Worm (Caenorhabditis elegans) whole organism, early embryonic: ENCODE results near the gene C35A5.6.

Experiments
- B0310.2 ChIP-seq: sonication (generic microtip); optimal IDR thresholded peaks from 2 replicates; lab custom pipeline; 2016; ENCODE audit warnings: mild to moderate bottlenecking, missing genetic modification characterization, missing compliant biosample characterization
- F13C5.2 ChIP-seq: sonication (generic microtip); optimal IDR thresholded peaks from 2 replicates; lab custom pipeline; 2017; ENCODE audit warnings: mild to moderate bottlenecking, missing genetic modification characterization, inconsistent platforms, missing compliant biosample characterization
- aly-1 ChIP-seq: sonication (generic microtip); optimal IDR thresholded peaks from 2 replicates; lab custom pipeline; 2016; ENCODE audit warnings: missing genetic modification characterization, missing compliant biosample characterization
- ama-1 ChIP-seq: fragments of 150-350 bp; optimal IDR thresholded peaks from 2 replicates; lab custom pipeline; 2014
- ceh-13 ChIP-seq: fragments of 200-800 bp; sonication (Bioruptor generic); optimal IDR thresholded peaks from 2 replicates; lab custom pipeline; 2018; ENCODE audit warnings: mild to moderate bottlenecking, missing genetic modification characterization, missing compliant biosample characterization
- ceh-36 ChIP-seq: sonication (generic microtip); optimal IDR thresholded peaks from 2 replicates; lab custom pipeline; 2016; ENCODE audit warnings: missing genetic modification characterization, inconsistent platforms, missing compliant biosample characterization
- ets-7 ChIP-seq: sonication (generic microtip); optimal IDR thresholded peaks from 2 replicates; lab custom pipeline; 2016; ENCODE audit warnings: missing genotype, missing genetic modification characterization, missing compliant biosample characterization
- flt-1 ChIP-seq: fragments of 200-800 bp; sonication (Bioruptor generic); IDR thresholded peaks from 2 replicates; pipeline ENCODE4 v1.3.6; 2022; ENCODE audit warnings: missing genetic modification characterization, missing compliant biosample characterization
- hmbx-1 ChIP-seq: sonication (generic microtip); optimal IDR thresholded peaks from 2 replicates; lab custom pipeline; 2016; ENCODE audit warnings: mild to moderate bottlenecking, missing genetic modification characterization, missing compliant biosample characterization
- hmg-4 ChIP-seq: fragments of 200-800 bp; sonication (Bioruptor generic); optimal IDR thresholded peaks from 2 replicates; lab custom pipeline; 2018; ENCODE audit warnings: mild to moderate bottlenecking, missing genetic modification characterization, missing compliant biosample characterization
- hnd-1 ChIP-seq: sonication (generic microtip); optimal IDR thresholded peaks from 2 replicates; lab custom pipeline; 2016; ENCODE audit warnings: missing genetic modification characterization, missing compliant biosample characterization
- pes-1 ChIP-seq: fragments of 200-800 bp; sonication (Bioruptor generic); IDR thresholded peaks from 2 replicates; pipeline ENCODE4 v1.3.6; 2022; ENCODE audit warnings: missing genetic modification reagents, missing genetic modification characterization, missing compliant biosample characterization
- scrt-1 ChIP-seq: fragments of 200-800 bp; sonication (Bioruptor generic); IDR thresholded peaks from 2 replicates; pipeline ENCODE4 v1.3.6; 2022; ENCODE audit warnings: missing genetic modification characterization, missing compliant biosample characterization
- sea-1 ChIP-seq: fragments of 200-800 bp; sonication (Bioruptor generic); conservative IDR thresholded peaks from 2 replicates; pipeline ENCODE4 v1.3.6; 2022; ENCODE audit warnings: missing genetic modification characterization, missing compliant biosample characterization
- tbx-11 ChIP-seq: fragments of 200-800 bp; sonication (Bioruptor generic); IDR thresholded peaks from 2 replicates; pipeline ENCODE4 v1.3.6; 2022; ENCODE audit warnings: missing genetic modification characterization, missing compliant biosample characterization
- tbx-37 ChIP-seq: fragments of 200-800 bp; sonication (Bioruptor generic); conservative IDR thresholded peaks from 2 replicates; pipeline ENCODE4 v1.3.6; 2022; ENCODE audit warnings: missing genetic modification reagents, missing genetic modification characterization, missing compliant biosample characterization
- tra-4 ChIP-seq: sonication (generic microtip); optimal IDR thresholded peaks from 2 replicates; lab custom pipeline; 2017; ENCODE audit warnings: missing genetic modification characterization, missing compliant biosample characterization

Gene C35A5.6

DNA sequence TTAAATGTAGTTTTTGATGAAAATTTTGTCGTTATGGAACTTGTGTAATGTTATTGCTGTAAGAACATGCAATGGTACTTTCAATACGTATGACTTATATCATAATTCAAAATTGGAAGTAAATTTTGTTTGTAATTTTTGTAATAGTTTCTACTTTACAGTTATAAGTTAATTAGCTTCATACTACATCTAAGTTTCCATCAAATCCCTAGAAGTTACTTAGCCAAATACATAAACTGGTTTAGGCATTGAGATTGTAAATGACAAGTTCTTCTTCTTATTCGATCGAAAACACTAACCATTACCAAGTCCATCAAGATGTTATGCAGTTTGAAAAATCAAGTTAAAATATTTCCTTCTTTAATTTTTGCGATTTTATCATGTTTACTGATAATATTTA, 40.8 kb downstream of the C35A5.6 start, which contains the start of gene F32G8.2:
Gene F32G8.2, plus strand, starts transcription at position 301 of the 400 bp plus-strand sequence.
- TF ChIP-seq tra-4 (tag; lab: Kevin White, UChicago) (no peak), hmg-4 (GFP tag; lab: Kevin White, UChicago) (no peak), flt-1 (GFP tag; lab: Robert Waterston, UW) (no peak), ets-7 (no peak), ama-1 (no peak), ceh-36 (tag; lab: Kevin White, UChicago) (no peak), B0310.2 (no peak), ceh-13 (GFP tag; lab: Kevin White, UChicago) (no peak), hnd-1 (no peak), scrt-1 (GFP tag; lab: Robert Waterston, UW) (no peak), F13C5.2 (tag; lab: Kevin White, UChicago) (no peak), tbx-37 (GFP tag; lab: Robert Waterston, UW) (no peak), hmbx-1 (no peak), tbx-11 (GFP tag; lab: Robert Waterston, UW) (no peak)

DNA sequence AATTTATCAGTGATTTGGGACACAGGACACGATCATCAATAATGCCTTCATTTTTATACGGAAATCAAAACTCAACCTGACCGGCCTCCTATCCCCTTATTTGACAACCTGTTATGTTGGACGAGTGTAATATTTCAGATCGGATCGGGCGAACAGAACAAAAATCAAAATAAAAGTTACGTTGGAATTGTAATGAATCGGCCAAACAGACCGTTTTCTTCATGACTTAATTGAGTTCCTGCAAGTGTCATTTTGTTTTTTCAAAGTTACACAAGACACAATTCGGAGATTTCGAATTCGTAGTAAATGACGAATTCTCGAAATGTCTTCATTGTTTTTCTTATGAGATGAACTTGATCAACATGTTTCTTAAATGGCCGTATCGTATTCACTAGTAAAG, 46.3 kb downstream of the C35A5.6 start, which contains the start of gene F32G8.3:
Gene F32G8.3, minus strand, starts transcription at position 101 of the 400 bp plus-strand sequence.
- TF ChIP-seq ceh-13 (GFP tag; lab: Kevin White, UChicago) (no peak), flt-1 (GFP tag; lab: Robert Waterston, UW) (no peak), B0310.2 (no peak), tbx-11 (GFP tag; lab: Robert Waterston, UW) (no peak), aly-1 (tag; lab: Kevin White, UChicago) (no peak), hmg-4 (GFP tag; lab: Kevin White, UChicago) (no peak), sea-1 (GFP tag; lab: Robert Waterston, UW) (no peak), hnd-1 (no peak), F13C5.2 (tag; lab: Kevin White, UChicago) (no peak), tbx-37 (GFP tag; lab: Robert Waterston, UW) (no peak), ceh-36 (tag; lab: Kevin White, UChicago) (no peak), tra-4 (tag; lab: Kevin White, UChicago) (no peak), ets-7 (no peak), ama-1 (no peak), scrt-1 (GFP tag; lab: Robert Waterston, UW) (no peak), hmbx-1 (no peak), pes-1 (no peak)

DNA sequence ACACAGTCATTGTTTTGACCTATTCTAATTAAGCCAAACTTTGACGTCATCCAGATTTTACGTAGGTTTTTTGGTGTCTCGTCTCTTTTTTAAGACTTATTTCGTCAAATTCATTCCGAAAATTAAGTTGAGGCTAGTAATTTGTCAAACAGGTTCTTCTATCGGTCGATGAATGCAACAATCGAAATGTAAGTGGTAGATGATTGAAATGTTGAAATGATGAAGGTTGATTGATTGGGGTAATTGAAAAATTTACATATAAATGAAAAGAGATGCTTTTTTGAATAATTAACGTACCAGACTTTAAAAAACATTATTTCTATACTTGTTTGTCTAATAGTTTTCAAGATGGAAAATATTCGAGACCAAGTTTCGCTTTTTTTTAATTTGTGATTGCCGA, 47.4 kb downstream of the C35A5.6 start:
- TF ChIP-seq ets-7 (no peak), aly-1 (tag; lab: Kevin White, UChicago) (no peak), tbx-11 (GFP tag; lab: Robert Waterston, UW) (no peak), hmg-4 (GFP tag; lab: Kevin White, UChicago) (no peak), sea-1 (GFP tag; lab: Robert Waterston, UW) (no peak), scrt-1 (GFP tag; lab: Robert Waterston, UW) (no peak), tra-4 (tag; lab: Kevin White, UChicago) (no peak), ama-1 (no peak), flt-1 (GFP tag; lab: Robert Waterston, UW) (no peak), ceh-13 (GFP tag; lab: Kevin White, UChicago) (no peak), hmbx-1 (no peak), pes-1 (no peak), F13C5.2 (tag; lab: Kevin White, UChicago) (no peak), tbx-37 (GFP tag; lab: Robert Waterston, UW) (no peak), ceh-36 (tag; lab: Kevin White, UChicago) (no peak), B0310.2 (no peak), hnd-1 (no peak)

DNA sequence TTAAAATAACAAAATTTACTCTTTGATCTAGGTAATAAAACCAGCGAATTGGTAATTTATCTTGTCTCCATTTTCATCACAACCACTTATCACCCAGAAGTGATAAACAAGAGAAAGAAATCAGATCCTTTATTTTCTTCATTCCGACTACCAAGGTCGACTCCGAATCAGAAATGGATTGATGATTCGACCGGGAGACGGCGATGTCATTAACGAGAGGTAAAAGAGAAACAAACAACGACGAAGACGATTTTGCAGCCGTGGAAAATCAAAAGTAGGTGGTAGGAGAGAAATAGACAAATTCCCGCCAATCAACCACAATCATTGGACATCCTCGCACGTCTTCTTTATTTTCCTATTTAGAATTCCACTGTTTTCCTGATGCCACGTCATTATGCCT, 48.2 kb downstream of the C35A5.6 start:
- TF ChIP-seq hmg-4 (GFP tag; lab: Kevin White, UChicago): no peak
- no peak for TF ChIP-seq pes-1
- TF ChIP-seq tbx-11 (GFP tag; lab: Robert Waterston, UW): no peak
- no peak for TF ChIP-seq F13C5.2 (tag; lab: Kevin White, UChicago)
- TF ChIP-seq ceh-36 (tag; lab: Kevin White, UChicago): no peak
- no peak for TF ChIP-seq aly-1 (tag; lab: Kevin White, UChicago)
- no peak for TF ChIP-seq ceh-13 (GFP tag; lab: Kevin White, UChicago)
- TF ChIP-seq B0310.2: no peak
- no peak for TF ChIP-seq flt-1 (GFP tag; lab: Robert Waterston, UW)

DNA sequence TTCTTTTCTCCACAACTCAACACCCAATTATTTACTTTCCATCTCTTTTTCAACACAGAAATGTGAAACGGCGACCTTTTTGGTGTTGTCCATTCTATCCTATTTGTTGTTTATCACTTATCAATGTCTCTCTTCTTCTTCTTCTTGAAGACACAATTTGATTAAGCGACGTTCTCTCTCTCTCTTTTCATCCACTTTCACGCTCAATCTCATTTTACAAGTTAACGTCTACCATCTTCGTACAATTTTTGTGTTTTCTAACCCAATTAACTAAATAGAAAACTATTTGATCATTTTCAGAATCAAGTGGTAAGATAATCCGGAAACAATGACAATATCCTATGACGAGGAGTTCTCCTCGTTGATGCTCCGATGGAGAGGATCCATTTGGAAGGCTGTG, 48.7 kb downstream of the C35A5.6 start, which contains the start of gene best-14:
Gene best-14, plus strand, starts transcription at position 301 of the 400 bp plus-strand sequence.
- TF ChIP-seq sea-1 (GFP tag; lab: Robert Waterston, UW): no peak
- TF ChIP-seq tra-4 (tag; lab: Kevin White, UChicago): no peak
- TF ChIP-seq ceh-13 (GFP tag; lab: Kevin White, UChicago): no peak
- no peak for TF ChIP-seq tbx-37 (GFP tag; lab: Robert Waterston, UW)
- no peak for TF ChIP-seq pes-1
- no peak for TF ChIP-seq aly-1 (tag; lab: Kevin White, UChicago)
- TF ChIP-seq flt-1 (GFP tag; lab: Robert Waterston, UW): no peak
- TF ChIP-seq hmbx-1: no peak
- TF ChIP-seq B0310.2: no peak
- no peak for TF ChIP-seq ets-7
- no peak for TF ChIP-seq F13C5.2 (tag; lab: Kevin White, UChicago)
- no peak for TF ChIP-seq ama-1
- TF ChIP-seq hmg-4 (GFP tag; lab: Kevin White, UChicago): no peak
- no peak for TF ChIP-seq tbx-11 (GFP tag; lab: Robert Waterston, UW)
- no peak for TF ChIP-seq scrt-1 (GFP tag; lab: Robert Waterston, UW)
- no peak for TF ChIP-seq ceh-36 (tag; lab: Kevin White, UChicago)
- TF ChIP-seq hnd-1: no peak
